Fruit fly (Drosophila melanogaster): ENCODE results near the gene CG12684.

dm6 chrX:4613613-4614012 lies 41.9 kb upstream of the CG12684 start:
- TF ChIP-seq Clk (GFP tag; optimal IDR thresholded peaks at IDR 0.05) (no peak), bab1 (GFP tag; optimal IDR thresholded peaks at IDR 0.05) (no peak), ovo (GFP tag; optimal IDR thresholded peaks at IDR 0.05) (no peak), CG7101 (tag; optimal IDR thresholded peaks at IDR 0.05) (no peak), kay (GFP tag; ENCODE audit: borderline replicate concordance) (no peak), CG33017 (tag; optimal IDR thresholded peaks at IDR 0.05) (no peak), CG5204 (GFP tag; optimal IDR thresholded peaks at IDR 0.05) (no peak), CG11617 (GFP tag; optimal IDR thresholded peaks at IDR 0.05) (no peak), cic (GFP tag; optimal IDR thresholded peaks at IDR 0.05) (no peak), Hr96 (GFP tag; optimal IDR thresholded peaks at IDR 0.05) (no peak)
